Worm (Caenorhabditis elegans) whole organism, L4 larva: Measurements from ENCODE around the gene C34H4.5.

Experiments
- F37D6.2 ChIP-seq: sonication (generic microtip); optimal IDR thresholded peaks from 2 replicates; lab custom pipeline; 2016; ENCODE audit warnings: mild to moderate bottlenecking, missing genetic modification characterization, missing compliant biosample characterization
- F44E2.7 ChIP-seq: fragments of 200-800 bp; sonication (Bioruptor generic); IDR thresholded peaks from 2 replicates; pipeline ENCODE4 v2.1.2; 2022; ENCODE audit warnings: missing genetic modification characterization, missing compliant biosample characterization
- R02D3.7 ChIP-seq: fragments of 150-350 bp; sonication (generic microtip); optimal IDR thresholded peaks from 3 replicates; lab custom pipeline; 2014; ENCODE audit warnings: missing biosample characterization, missing genetic modification characterization
- T20F7.1 ChIP-seq: fragments of 200-800 bp; sonication (Bioruptor generic); optimal IDR thresholded peaks from 2 replicates; lab custom pipeline; 2018; ENCODE audit warnings: mild to moderate bottlenecking, missing genetic modification characterization, missing compliant biosample characterization
- T26A8.4 ChIP-seq: fragments of 200-800 bp; sonication (Bioruptor generic); IDR thresholded peaks from 2 replicates; pipeline ENCODE4 v1.3.6; 2022; ENCODE audit warnings: missing genetic modification characterization, missing compliant biosample characterization
- Y48G9A.11 ChIP-seq: fragments of 200-800 bp; sonication (Bioruptor generic); IDR thresholded peaks from 2 replicates; pipeline ENCODE4 v1.3.6; 2022; ENCODE audit warnings: missing genetic modification reagents, missing genetic modification characterization, missing compliant biosample characterization
- aly-2 ChIP-seq: sonication (generic microtip); optimal IDR thresholded peaks from 2 replicates; lab custom pipeline; 2018; ENCODE audit warnings: missing biosample characterization, missing genetic modification characterization
- arid-1 ChIP-seq: fragments of 200-800 bp; sonication (Bioruptor generic); conservative IDR thresholded peaks from 2 replicates; pipeline ENCODE4 v1.3.6; 2022; ENCODE audit warnings: missing genetic modification reagents, missing genetic modification characterization, missing compliant biosample characterization
- ceh-20 ChIP-seq: fragments of 200-800 bp; sonication (Bioruptor generic); IDR thresholded peaks from 2 replicates; pipeline ENCODE4 v1.3.6; 2022; ENCODE audit warnings: missing genetic modification reagents, missing genetic modification characterization, missing compliant biosample characterization
- ctbp-1 ChIP-seq: fragments of 200-800 bp; sonication (Bioruptor generic); IDR thresholded peaks from 2 replicates; pipeline ENCODE4 v1.3.6; 2022; ENCODE audit warnings: missing genetic modification reagents, missing genetic modification characterization, missing compliant biosample characterization
- daf-16 ChIP-seq, 3 experiments: sonication (generic microtip); optimal IDR thresholded peaks; 2 replicates each; lab custom pipeline; 2016 to 2017; ENCODE audit warnings: missing genetic modification characterization in 3 of 3, missing genetic modification reagents in 3 of 3, mild to moderate bottlenecking in 2 of 3, missing compliant biosample characterization in 2 of 3, missing biosample characterization in 1 of 3, moderate library complexity in 1 of 3
- daf-8 ChIP-seq: fragments of 200-800 bp; sonication (Bioruptor generic); IDR thresholded peaks from 2 replicates; pipeline ENCODE4 v1.3.6; 2022; ENCODE audit warnings: missing genetic modification characterization, missing compliant biosample characterization
- dmd-6 ChIP-seq: fragments of 200-800 bp; sonication (Bioruptor generic); IDR thresholded peaks from 2 replicates; pipeline ENCODE4 v1.3.6; 2022; ENCODE audit warnings: missing genetic modification reagents, missing genetic modification characterization, missing compliant biosample characterization
- dmd-9 ChIP-seq: fragments of 200-800 bp; sonication (Bioruptor generic); IDR thresholded peaks from 2 replicates; pipeline ENCODE4 v1.3.6; 2022; ENCODE audit warnings: missing genetic modification reagents, missing genetic modification characterization, missing compliant biosample characterization
- egl-27 ChIP-seq: sonication (generic microtip); optimal IDR thresholded peaks from 3 replicates; lab custom pipeline; 2017; ENCODE audit warnings: missing biosample characterization, missing genetic modification reagents, missing genetic modification characterization
- egl-43 ChIP-seq: fragments of 200-800 bp; sonication (Bioruptor generic); IDR thresholded peaks from 2 replicates; pipeline ENCODE4 v1.3.6; 2022; ENCODE audit warnings: missing genetic modification reagents, missing genetic modification characterization, missing compliant biosample characterization
- gei-8 ChIP-seq: fragments of 200-800 bp; sonication (Bioruptor generic); optimal IDR thresholded peaks from 2 replicates; lab custom pipeline; 2018; ENCODE audit warnings: mild to moderate bottlenecking, missing genetic modification characterization, missing compliant biosample characterization
- hif-1 ChIP-seq, 2 experiments: sonication (generic microtip); optimal IDR thresholded peaks; 2 replicates each; lab custom pipeline; 2016 to 2017; ENCODE audit warnings: missing compliant biosample characterization in 2 of 2, missing genetic modification characterization in 2 of 2, missing genetic modification reagents in 2 of 2, missing genotype in 2 of 2, mild to moderate bottlenecking in 1 of 2
- hlh-30 ChIP-seq: sonication (generic microtip); optimal IDR thresholded peaks from 2 replicates; lab custom pipeline; 2017; ENCODE audit warnings: antibody characterized with exemption, mild to moderate bottlenecking, missing genetic modification characterization, missing compliant biosample characterization; ENCODE audit not compliant: insufficient read depth
- lin-13 ChIP-seq: fragments of 150-350 bp; optimal IDR thresholded peaks from 2 replicates; lab custom pipeline; 2014; ENCODE audit warnings: missing biosample characterization, missing genetic modification reagents, missing genetic modification characterization
- lin-15B ChIP-seq: fragments of 150-350 bp; sonication (generic microtip); optimal IDR thresholded peaks from 3 replicates; lab custom pipeline; 2014; ENCODE audit warnings: missing biosample characterization, missing genetic modification characterization
- lin-29 ChIP-seq: fragments of 200-800 bp; sonication (Bioruptor generic); IDR thresholded peaks from 2 replicates; pipeline ENCODE4 v1.3.6; 2022; ENCODE audit warnings: missing genetic modification reagents, missing genetic modification characterization, missing compliant biosample characterization
- lin-39 ChIP-seq: fragments of 150-350 bp; optimal IDR thresholded peaks from 2 replicates; lab custom pipeline; 2014; ENCODE audit warnings: missing biosample characterization, missing genetic modification reagents, missing genetic modification characterization
- lsy-2 ChIP-seq, 2 experiments: fragments of 150-350 bp in 1 of 2; sonication (generic microtip) in 1 of 2; optimal IDR thresholded peaks; 2 replicates each; lab custom pipeline; 2014 to 2017; ENCODE audit warnings: missing biosample characterization in 2 of 2, missing genetic modification characterization in 2 of 2
- madf-5 ChIP-seq, 2 experiments: fragments of 200-800 bp; sonication (Bioruptor generic); IDR thresholded peaks; 2 replicates each; pipeline ENCODE4 v1.3.6; 2022; ENCODE audit warnings: missing compliant biosample characterization in 2 of 2, missing genetic modification characterization in 2 of 2
- mdl-1 ChIP-seq, 2 experiments: fragments of 150-350 bp in 1 of 2; sonication (generic microtip) in 1 of 2; optimal IDR thresholded peaks; 2 replicates each; lab custom pipeline; 2014 to 2017; ENCODE audit warnings: missing biosample characterization in 2 of 2, missing genetic modification characterization in 2 of 2
- mdt-29 ChIP-seq: fragments of 200-800 bp; sonication (Bioruptor generic); IDR thresholded peaks from 2 replicates; pipeline ENCODE4 v1.3.6; 2022; ENCODE audit warnings: missing genetic modification reagents, missing genetic modification characterization, missing compliant biosample characterization
- mep-1 ChIP-seq: fragments of 150-350 bp; sonication (generic microtip); optimal IDR thresholded peaks from 3 replicates; lab custom pipeline; 2014; ENCODE audit warnings: missing biosample characterization, missing genetic modification characterization
- mes-2 ChIP-seq: sonication (generic microtip); optimal IDR thresholded peaks from 2 replicates; lab custom pipeline; 2016; ENCODE audit warnings: missing genotype, mild to moderate bottlenecking, missing genetic modification characterization, missing compliant biosample characterization; ENCODE audit not compliant: poor library complexity, severe bottlenecking
- mxl-2 ChIP-seq: fragments of 200-800 bp; sonication (Bioruptor generic); conservative IDR thresholded peaks from 2 replicates; pipeline ENCODE4 v1.3.6; 2022; ENCODE audit warnings: missing genetic modification reagents, missing genetic modification characterization, missing compliant biosample characterization
- mxl-3 ChIP-seq: fragments of 200-800 bp; sonication (Bioruptor generic); optimal IDR thresholded peaks from 2 replicates; lab custom pipeline; 2018; ENCODE audit warnings: mild to moderate bottlenecking, missing genetic modification characterization, missing compliant biosample characterization
- nhr-111 ChIP-seq: fragments of 200-800 bp; sonication (Bioruptor generic); optimal IDR thresholded peaks from 2 replicates; lab custom pipeline; 2018; ENCODE audit warnings: mild to moderate bottlenecking, missing genetic modification characterization, missing compliant biosample characterization
- nhr-28 ChIP-seq: fragments of 150-350 bp; optimal IDR thresholded peaks from 2 replicates; lab custom pipeline; 2014; ENCODE audit warnings: missing biosample characterization, missing genetic modification characterization
- nhr-41 ChIP-seq: fragments of 200-800 bp; sonication (Bioruptor generic); IDR thresholded peaks from 2 replicates; pipeline ENCODE4 v1.3.6; 2022; ENCODE audit warnings: missing genetic modification reagents, missing genetic modification characterization, missing compliant biosample characterization
- nhr-77 ChIP-seq: fragments of 150-350 bp; optimal IDR thresholded peaks from 2 replicates; lab custom pipeline; 2014; ENCODE audit warnings: missing biosample characterization, missing genetic modification characterization
- pha-4 ChIP-seq, 2 experiments: fragments of 150-350 bp in 1 of 2; fragments of 200-800 bp in 1 of 2; sonication (Bioruptor generic) in 1 of 2; IDR thresholded peaks in 1 of 2; optimal IDR thresholded peaks in 1 of 2; 2 replicates each; pipeline versions ENCODE4 v1.3.6 to Lab custom; 2014 to 2022; ENCODE audit warnings: missing genetic modification characterization in 2 of 2, missing genetic modification reagents in 2 of 2, missing biosample characterization in 1 of 2, missing compliant biosample characterization in 1 of 2
- rbr-2 ChIP-seq: sonication (generic microtip); optimal IDR thresholded peaks from 2 replicates; lab custom pipeline; 2016; ENCODE audit warnings: missing genotype, missing genetic modification characterization, missing compliant biosample characterization
- skn-1 ChIP-seq: fragments of 150-350 bp; optimal IDR thresholded peaks from 2 replicates; lab custom pipeline; 2014; ENCODE audit warnings: missing biosample characterization, missing genetic modification characterization
- snpc-1.2 ChIP-seq: fragments of 200-800 bp; sonication (Bioruptor generic); IDR thresholded peaks from 2 replicates; pipeline ENCODE4 v1.3.6; 2022; ENCODE audit warnings: missing genetic modification reagents, missing genetic modification characterization, missing compliant biosample characterization
- spr-1 ChIP-seq: sonication (generic microtip); optimal IDR thresholded peaks from 2 replicates; lab custom pipeline; 2016; ENCODE audit warnings: mild to moderate bottlenecking, missing genetic modification characterization, missing compliant biosample characterization
- spr-3 ChIP-seq: fragments of 200-800 bp; sonication (Bioruptor generic); optimal IDR thresholded peaks from 2 replicates; lab custom pipeline; 2018; ENCODE audit warnings: mild to moderate bottlenecking, missing genetic modification characterization, missing compliant biosample characterization
- zag-1 ChIP-seq: fragments of 150-350 bp; optimal IDR thresholded peaks from 2 replicates; lab custom pipeline; 2014; ENCODE audit warnings: missing biosample characterization, missing genetic modification characterization
- zfp-3 ChIP-seq: fragments of 200-800 bp; sonication (Bioruptor generic); conservative IDR thresholded peaks from 2 replicates; pipeline ENCODE4 v1.3.6; 2022; ENCODE audit warnings: missing genetic modification reagents, missing genetic modification characterization, missing compliant biosample characterization
- zip-11 ChIP-seq: fragments of 200-800 bp; sonication (Bioruptor generic); IDR thresholded peaks from 2 replicates; pipeline ENCODE4 v1.3.6; 2022; ENCODE audit warnings: missing genetic modification characterization, missing compliant biosample characterization
- ztf-11 ChIP-seq: fragments of 150-350 bp; optimal IDR thresholded peaks from 2 replicates; lab custom pipeline; 2014; ENCODE audit warnings: missing biosample characterization, missing genetic modification characterization

C34H4.5 gene

DNA sequence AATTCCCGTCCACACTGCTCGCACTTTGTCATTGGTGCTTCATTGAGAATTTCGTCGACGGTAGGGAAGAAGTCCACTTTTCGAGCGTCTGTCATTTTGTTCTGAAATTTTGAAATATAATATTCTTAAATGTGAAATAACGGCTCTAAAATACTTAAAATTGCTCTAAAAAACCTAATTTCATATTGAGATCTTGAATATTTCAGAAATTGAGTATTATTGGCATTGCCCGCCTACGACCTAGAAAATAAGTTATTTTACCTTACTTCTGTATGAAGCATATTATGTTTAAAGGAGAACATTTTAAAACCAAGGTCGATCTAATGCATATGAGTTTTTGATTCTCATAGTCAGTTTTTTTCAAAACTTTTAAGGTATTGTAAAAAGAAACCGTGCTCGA lies at the start of gene C34H4.5:
Gene C34H4.5, minus strand, starts transcription at position 101 of the 400 bp plus-strand sequence.
- TF ChIP-seq dmd-6 (GFP tag; lab: Robert Waterston, UW): no peak
- no peak for TF ChIP-seq spr-3 (GFP tag; lab: Kevin White, UChicago)
- TF ChIP-seq zip-11: no peak
- TF ChIP-seq skn-1: no peak
- TF ChIP-seq egl-43: no peak
- no peak for TF ChIP-seq T20F7.1 (GFP tag; lab: Kevin White, UChicago)
- no peak for TF ChIP-seq Y48G9A.11 (GFP tag; lab: Robert Waterston, UW)
- TF ChIP-seq lin-13: no peak
- TF ChIP-seq mdl-1 (tag; optimal IDR thresholded peaks at IDR 0.05; lab: Kevin White, UChicago): no peak
- TF ChIP-seq pha-4 (GFP tag; IDR thresholded peaks at IDR 0.05; lab: Robert Waterston, UW): no peak
- no peak for TF ChIP-seq pha-4 (tag; optimal IDR thresholded peaks at IDR 0.05; lab: Kevin White, UChicago)
- no peak for TF ChIP-seq snpc-1.2 (GFP tag; lab: Robert Waterston, UW)
- TF ChIP-seq nhr-41 (GFP tag; lab: Robert Waterston, UW): no peak
- no peak for TF ChIP-seq zfp-3 (GFP tag; lab: Robert Waterston, UW)
- no peak for TF ChIP-seq lin-39

DNA sequence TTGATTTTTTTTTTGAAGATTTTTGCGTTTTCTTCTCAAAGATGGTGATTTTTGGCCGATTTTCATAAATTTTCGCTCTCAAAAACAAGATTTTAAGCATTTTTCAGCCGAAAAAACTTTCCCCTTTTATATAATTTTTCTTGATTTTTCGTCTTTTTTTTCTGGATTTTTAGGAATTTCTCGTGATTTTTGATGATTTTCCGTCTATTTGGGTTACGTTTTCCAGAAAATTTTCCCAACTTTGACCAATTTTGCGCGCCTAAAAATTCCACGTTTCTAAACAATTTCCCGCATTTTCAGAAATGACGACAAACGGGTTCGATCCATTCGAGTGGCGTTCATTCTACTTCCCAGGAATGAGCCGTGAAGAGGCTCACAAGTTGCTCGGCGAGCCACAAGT lies 47.0 kb upstream of the C34H4.5 start, which contains the start of gene ced-2:
Gene ced-2, plus strand, starts transcription at position 301 of the 400 bp plus-strand sequence.
- no peak for TF ChIP-seq dmd-9 (GFP tag; lab: Robert Waterston, UW)
- no peak for TF ChIP-seq rbr-2 (tag; lab: Kevin White, UChicago)
- TF ChIP-seq mxl-3 (GFP tag; lab: Kevin White, UChicago): no peak
- TF ChIP-seq mdt-29 (GFP tag; lab: Robert Waterston, UW): no peak
- no peak for TF ChIP-seq dmd-6 (GFP tag; lab: Robert Waterston, UW)
- no peak for TF ChIP-seq nhr-111
- no peak for TF ChIP-seq egl-27 (tag; lab: Kevin White, UChicago)
- no peak for TF ChIP-seq ctbp-1
- no peak for TF ChIP-seq T26A8.4 (GFP tag; lab: Robert Waterston, UW)
- no peak for TF ChIP-seq spr-1 (tag; lab: Kevin White, UChicago)
- TF ChIP-seq ceh-20 (GFP tag; lab: Robert Waterston, UW): no peak
- no peak for TF ChIP-seq lin-39

DNA sequence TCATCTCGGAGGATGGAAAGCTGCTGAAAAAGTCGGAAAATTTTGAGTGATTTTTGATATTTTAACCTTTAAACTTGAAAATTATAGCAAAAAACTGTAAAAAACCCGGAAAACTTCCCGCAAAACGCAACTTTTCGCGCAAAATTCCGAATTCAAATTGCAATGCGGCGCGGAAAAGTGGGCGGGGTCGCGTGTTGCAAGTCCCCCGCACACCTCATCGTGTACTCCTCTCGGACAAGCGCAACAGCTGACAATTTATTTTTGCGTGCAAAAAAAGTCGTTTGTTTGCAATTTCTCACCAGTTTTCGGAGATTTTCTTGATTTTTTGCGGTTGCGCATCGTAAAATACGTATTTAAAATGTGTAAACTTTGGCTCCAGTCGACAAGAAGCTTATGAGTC lies 45.8 kb upstream of the C34H4.5 start, which contains the start of gene npp-8:
Gene npp-8, minus strand, starts transcription at position 23 of the 400 bp plus-strand sequence.
- TF ChIP-seq daf-8 (GFP tag; lab: Robert Waterston, UW) (no peak), zag-1 (tag; lab: Kevin White, UChicago) (no peak), lin-29 (0 out of 2 replicates have a peak, but pooled peaks have one; percentile 58), arid-1 (peak; percentile 90), daf-16 (GFP tag; optimal IDR thresholded peaks at IDR 0.05; lab: Kevin White, UChicago) (peak; percentile 10 to 63), daf-16 (tag; optimal IDR thresholded peaks at IDR 0.05; lab: Kevin White, UChicago) (peak; percentile 45), hlh-30 (tag; lab: Kevin White, UChicago) (peak; percentile 90), lin-15B (peak; percentile 43), ctbp-1 (peak; percentile 74; the same call in 1 of the 2 replicates), F44E2.7 (GFP tag; lab: Robert Waterston, UW) (no peak), mes-2 (tag; lab: Kevin White, UChicago) (peak; percentile 97), T20F7.1 (GFP tag; lab: Kevin White, UChicago) (no peak), R02D3.7 (tag; lab: Kevin White, UChicago) (no peak), zip-11 (no peak), mep-1 (peak; percentile 90), ztf-11 (tag; lab: Kevin White, UChicago) (no peak), pha-4 (GFP tag; IDR thresholded peaks at IDR 0.05; lab: Robert Waterston, UW) (peak; percentile 86), pha-4 (tag; optimal IDR thresholded peaks at IDR 0.05; lab: Kevin White, UChicago) (no peak), mxl-2 (GFP tag; lab: Robert Waterston, UW) (0 out of 2 replicates have a peak, but pooled peaks have one; percentile 48), madf-5 (GFP tag; IDR thresholded peaks at IDR 0.05; lab: Robert Waterston, UW) (peak in 1 of 2 experiments; percentile 48; a peak in 1 of 4 replicates), lsy-2 (tag; optimal IDR thresholded peaks at IDR 0.05; lab: Kevin White, UChicago) (peak in 1 of 2 experiments; percentile 88), aly-2 (tag; lab: Kevin White, UChicago) (no peak), zfp-3 (GFP tag; lab: Robert Waterston, UW) (peak; percentile 68; the same call in 1 of the 2 replicates), snpc-1.2 (GFP tag; lab: Robert Waterston, UW) (peak; percentile 57; the same call in 1 of the 2 replicates), nhr-28 (peak; percentile 62), gei-8 (GFP tag; lab: Kevin White, UChicago) (peak; percentile 40), hif-1 (tag; optimal IDR thresholded peaks at IDR 0.05; lab: Kevin White, UChicago) (peak in 1 of 2 experiments; percentile 85), nhr-77 (tag; lab: Kevin White, UChicago) (peak; percentile 81), F37D6.2 (tag; lab: Kevin White, UChicago) (peak; percentile 59), lin-13 (peak; percentile 91)
